Worm (Caenorhabditis elegans): ENCODE data around the gene T12C9.7.
A peak's percentile ranks its signal among the peaks of the same experiment; 100 is the strongest.

DNA sequence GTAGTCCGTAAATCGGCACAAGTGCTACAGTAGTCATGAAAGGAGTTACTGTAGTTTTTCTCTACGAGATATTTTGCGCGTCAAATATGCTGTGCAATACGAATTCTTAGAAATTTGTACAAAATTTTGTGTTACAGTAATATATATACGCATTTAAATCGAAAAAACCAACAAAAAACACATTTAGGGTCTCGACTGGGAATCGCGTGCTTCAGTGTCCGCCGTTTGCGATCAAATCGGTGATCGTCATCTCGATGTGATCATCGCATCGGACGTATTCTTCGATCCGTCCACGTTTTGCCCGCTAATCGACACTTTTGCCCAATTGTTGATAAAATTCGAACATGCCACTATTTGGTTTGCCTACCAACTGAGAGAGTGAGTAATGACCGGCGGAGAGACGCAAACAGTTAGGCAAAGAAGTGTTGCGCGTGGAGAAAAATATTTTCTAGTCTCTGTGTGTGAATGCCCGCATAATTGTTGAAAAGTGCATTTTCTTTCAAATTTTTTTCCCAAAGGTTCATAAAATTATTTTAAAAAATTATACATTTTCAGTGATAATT is 8.2 kb upstream of the T12C9.7 start:
- no peak for TF ChIP-seq ztf-4 (tag; optimal IDR thresholded peaks at IDR 0.05)
- TF ChIP-seq pha-4 (tag; optimal IDR thresholded peaks at IDR 0.05): peak; percentile 31
- no peak for TF ChIP-seq nhr-11 (tag; optimal IDR thresholded peaks at IDR 0.05)

All from whole organism, L3 larva.